Fruit fly (Drosophila melanogaster) whole organism, embryonic: Measurements from ENCODE around the gene Pcd.

Source experiments
- Abd-B ChIP-seq: fragments of 200-800 bp; sonication (Bioruptor generic); optimal IDR thresholded peaks from 2 replicates; lab custom pipeline; 2018; ENCODE audit warnings: missing biosample characterization, mild to moderate bottlenecking, missing genetic modification characterization, moderate library complexity
- Atf3 ChIP-seq: fragments of 200-800 bp; sonication (Bioruptor generic); optimal IDR thresholded peaks from 3 replicates; lab custom pipeline; 2016; ENCODE audit warnings: missing biosample characterization, missing genetic modification characterization
- Bgb ChIP-seq: fragments of 200-800 bp; sonication (Bioruptor generic); IDR thresholded peaks from 2 replicates; pipeline ENCODE4 v1.3.6; 2022; ENCODE audit warnings: missing biosample characterization, missing genetic modification characterization; ENCODE audit not compliant: partially characterized antibody
- BtbVII ChIP-seq: fragments of 200-800 bp; sonication (Bioruptor generic); optimal IDR thresholded peaks from 3 replicates; lab custom pipeline; 2017; ENCODE audit warnings: missing biosample characterization, mild to moderate bottlenecking, missing genetic modification characterization
- CG10274 ChIP-seq: fragments of 200-800 bp; sonication (Bioruptor generic); optimal IDR thresholded peaks from 3 replicates; lab custom pipeline; 2017; ENCODE audit warnings: missing biosample characterization, mild to moderate bottlenecking, missing genetic modification characterization
- CG10959 ChIP-seq: fragments of 200-800 bp; sonication (Bioruptor generic); IDR thresholded peaks from 2 replicates; pipeline ENCODE4 v1.3.6; 2022; ENCODE audit warnings: missing biosample characterization, missing genetic modification characterization
- CG10979 ChIP-seq: fragments of 200-800 bp; sonication (Bioruptor generic); optimal IDR thresholded peaks from 2 replicates; lab custom pipeline; 2018; ENCODE audit warnings: missing biosample characterization, mild to moderate bottlenecking, missing genetic modification characterization, moderate library complexity
- CG13287 ChIP-seq: fragments of 200-800 bp; sonication (Bioruptor generic); IDR thresholded peaks from 2 replicates; pipeline ENCODE4 v1.3.6; 2022; ENCODE audit warnings: missing biosample characterization, missing genetic modification characterization; ENCODE audit not compliant: partially characterized antibody
- CG13424 ChIP-seq: fragments of 200-800 bp; sonication (Bioruptor generic); optimal IDR thresholded peaks from 2 replicates; lab custom pipeline; 2019; ENCODE audit warnings: missing biosample characterization, mild to moderate bottlenecking, missing genetic modification characterization, moderate library complexity
- CG15269 ChIP-seq: fragments of 200-800 bp; sonication (Bioruptor generic); optimal IDR thresholded peaks from 2 replicates; lab custom pipeline; 2018; ENCODE audit warnings: missing biosample characterization, mild to moderate bottlenecking, missing genetic modification characterization, moderate library complexity
- CG17328 ChIP-seq: fragments of 200-800 bp; sonication (Bioruptor generic); IDR thresholded peaks from 2 replicates; pipeline ENCODE4 v1.3.6; 2022; ENCODE audit warnings: missing biosample characterization, missing genetic modification characterization
- CG17359 ChIP-seq: fragments of 200-800 bp; sonication (Bioruptor generic); optimal IDR thresholded peaks from 3 replicates; lab custom pipeline; 2018; ENCODE audit warnings: missing biosample characterization, mild to moderate bottlenecking, missing genetic modification characterization, moderate library complexity
- CG17568 ChIP-seq: fragments of 200-800 bp; sonication (Bioruptor generic); optimal IDR thresholded peaks from 2 replicates; lab custom pipeline; 2018; ENCODE audit warnings: missing biosample characterization, mild to moderate bottlenecking, missing genetic modification characterization, moderate library complexity
- CG2875 ChIP-seq: fragments of 200-800 bp; sonication (Bioruptor generic); optimal IDR thresholded peaks from 2 replicates; lab custom pipeline; 2017; ENCODE audit warnings: missing biosample characterization, mild to moderate bottlenecking, missing genetic modification characterization, missing genetic modification reagents
- CG3838 ChIP-seq: fragments of 200-800 bp; sonication (Bioruptor generic); optimal IDR thresholded peaks from 3 replicates; lab custom pipeline; 2016; ENCODE audit warnings: missing biosample characterization, missing genetic modification characterization
- CG6272 ChIP-seq: fragments of 200-800 bp; sonication (Bioruptor generic); IDR thresholded peaks from 2 replicates; pipeline ENCODE4 v1.3.6; 2022; ENCODE audit warnings: missing biosample characterization, missing genetic modification characterization
- CG6813 ChIP-seq: fragments of 200-800 bp; sonication (Bioruptor generic); optimal IDR thresholded peaks from 2 replicates; lab custom pipeline; 2017; ENCODE audit warnings: missing biosample characterization, missing genetic modification characterization, mild to moderate bottlenecking, moderate library complexity, missing genetic modification reagents
- Dp ChIP-seq: fragments of 200-800 bp; sonication (Bioruptor generic); optimal IDR thresholded peaks from 2 replicates; lab custom pipeline; 2018; ENCODE audit warnings: missing biosample characterization, mild to moderate bottlenecking, missing genetic modification characterization, moderate library complexity
- Fer1 ChIP-seq: fragments of 200-800 bp; sonication (Bioruptor generic); optimal IDR thresholded peaks from 2 replicates; lab custom pipeline; 2017; ENCODE audit warnings: missing biosample characterization, mild to moderate bottlenecking, missing genetic modification characterization
- HLH3B ChIP-seq: fragments of 200-800 bp; sonication (Bioruptor generic); IDR thresholded peaks from 2 replicates; pipeline ENCODE4 v1.3.6; 2022; ENCODE audit warnings: missing biosample characterization, missing genetic modification characterization
- Hand ChIP-seq: fragments of 200-800 bp; sonication (Bioruptor generic); optimal IDR thresholded peaks from 2 replicates; lab custom pipeline; 2017; ENCODE audit warnings: mild to moderate bottlenecking, missing biosample characterization, missing genetic modification reagents, missing genetic modification characterization
- Hey ChIP-seq: fragments of 200-800 bp; sonication (Bioruptor generic); optimal IDR thresholded peaks from 3 replicates; lab custom pipeline; 2018; ENCODE audit warnings: missing biosample characterization, mild to moderate bottlenecking, missing genetic modification characterization
- HmgZ ChIP-seq: fragments of 200-800 bp; sonication (Bioruptor generic); optimal IDR thresholded peaks from 2 replicates; lab custom pipeline; 2018; ENCODE audit warnings: missing biosample characterization, mild to moderate bottlenecking, missing genetic modification characterization
- Hr3 ChIP-seq: fragments of 200-800 bp; sonication (Bioruptor generic); optimal IDR thresholded peaks from 3 replicates; lab custom pipeline; 2016; ENCODE audit warnings: missing biosample characterization, missing genetic modification characterization
- Med ChIP-seq: fragments of 200-800 bp; sonication (Bioruptor generic); peaks from one replicate; lab custom pipeline; 2016; ENCODE audit warnings: missing biosample characterization, missing genetic modification characterization, mild to moderate bottlenecking, inconsistent platforms, moderate library complexity
- Nf-YC ChIP-seq: fragments of 200-800 bp; optimal IDR thresholded peaks from 3 replicates; lab custom pipeline; 2019; ENCODE audit warnings: missing biosample characterization, mild to moderate bottlenecking, missing genetic modification characterization, moderate library complexity
- Sin3A ChIP-seq: fragments of >200 bp; optimal IDR thresholded peaks from 2 replicates; lab custom pipeline; 2018
- Six4 ChIP-seq: fragments of 200-800 bp; sonication (Bioruptor generic); optimal IDR thresholded peaks from 2 replicates; lab custom pipeline; 2016; ENCODE audit warnings: missing biosample characterization, missing genetic modification characterization
- bbx ChIP-seq: fragments of 200-800 bp; sonication (Bioruptor generic); IDR thresholded peaks from 2 replicates; pipeline ENCODE4 v1.3.6; 2022; ENCODE audit warnings: missing biosample characterization, missing genetic modification characterization; ENCODE audit not compliant: partially characterized antibody
- bcd ChIP-seq: fragments of 200-800 bp; sonication (Bioruptor generic); optimal IDR thresholded peaks from 2 replicates; lab custom pipeline; 2017; ENCODE audit warnings: missing biosample characterization, mild to moderate bottlenecking, missing genetic modification characterization
- cg ChIP-seq: fragments of 200-800 bp; sonication (Bioruptor generic); optimal IDR thresholded peaks from 3 replicates; lab custom pipeline; 2019; ENCODE audit warnings: missing biosample characterization, mild to moderate bottlenecking, missing genetic modification characterization, moderate library complexity
- chinmo ChIP-seq: fragments of 200-800 bp; sonication (Bioruptor generic); IDR thresholded peaks from 4 replicates; pipeline ENCODE4 v1.3.6; 2022; ENCODE audit warnings: missing biosample characterization, missing genetic modification characterization; ENCODE audit not compliant: partially characterized antibody
- crc ChIP-seq: fragments of 200-800 bp; sonication (Bioruptor generic); optimal IDR thresholded peaks from 2 replicates; lab custom pipeline; 2016; ENCODE audit warnings: missing biosample characterization, missing genetic modification characterization
- ems ChIP-seq: fragments of 200-800 bp; sonication (Bioruptor generic); optimal IDR thresholded peaks from 3 replicates; lab custom pipeline; 2016; ENCODE audit warnings: missing biosample characterization, missing genetic modification characterization
- gce ChIP-seq: fragments of 200-800 bp; sonication (Bioruptor generic); IDR thresholded peaks from 3 replicates; pipeline ENCODE4 v1.3.6; 2022; ENCODE audit warnings: missing biosample characterization, missing genetic modification characterization
- gem ChIP-seq: fragments of 200-800 bp; sonication (Bioruptor generic); optimal IDR thresholded peaks from 2 replicates; lab custom pipeline; 2019; ENCODE audit warnings: missing biosample characterization, mild to moderate bottlenecking, missing genetic modification characterization, moderate library complexity
- grn ChIP-seq: fragments of 200-800 bp; sonication (Bioruptor generic); optimal IDR thresholded peaks from 3 replicates; lab custom pipeline; 2017; ENCODE audit warnings: missing biosample characterization, missing genetic modification characterization
- gsb-n ChIP-seq: fragments of 200-800 bp; sonication (Bioruptor generic); optimal IDR thresholded peaks from 3 replicates; lab custom pipeline; 2018; ENCODE audit warnings: missing biosample characterization, mild to moderate bottlenecking, missing genetic modification characterization
- her ChIP-seq: fragments of 200-800 bp; sonication (Bioruptor generic); optimal IDR thresholded peaks from 2 replicates; lab custom pipeline; 2016; ENCODE audit warnings: missing biosample characterization, missing genetic modification characterization
- kni ChIP-seq: fragments of 200-800 bp; sonication (Bioruptor generic); optimal IDR thresholded peaks from 3 replicates; lab custom pipeline; 2017; ENCODE audit warnings: mild to moderate bottlenecking, missing biosample characterization, missing genetic modification reagents, missing genetic modification characterization
- lbe ChIP-seq: fragments of 200-800 bp; sonication (Bioruptor generic); optimal IDR thresholded peaks from 2 replicates; lab custom pipeline; 2016; ENCODE audit warnings: missing biosample characterization, mild to moderate bottlenecking, missing genetic modification characterization
- mirr ChIP-seq: fragments of 200-800 bp; sonication (Bioruptor generic); optimal IDR thresholded peaks from 3 replicates; lab custom pipeline; 2018; ENCODE audit warnings: missing biosample characterization, mild to moderate bottlenecking, missing genetic modification characterization
- nerfin-1 ChIP-seq: fragments of 200-800 bp; sonication (Bioruptor generic); optimal IDR thresholded peaks from 3 replicates; lab custom pipeline; 2019; ENCODE audit warnings: missing biosample characterization, mild to moderate bottlenecking, missing genetic modification characterization, moderate library complexity
- otp ChIP-seq: fragments of 200-800 bp; sonication (Bioruptor generic); IDR thresholded peaks from 3 replicates; pipeline ENCODE4, ENCODE4 v1.3.6; 2022; ENCODE audit warnings: missing biosample characterization, missing genetic modification characterization
- rib ChIP-seq: fragments of 200-800 bp; sonication (Bioruptor generic); IDR thresholded peaks from 2 replicates; pipeline ENCODE4 v1.3.6; 2022; ENCODE audit warnings: missing biosample characterization, missing genetic modification characterization
- sd ChIP-seq: fragments of 200-800 bp; sonication (Bioruptor generic); optimal IDR thresholded peaks from 3 replicates; lab custom pipeline; 2018; ENCODE audit warnings: missing biosample characterization, mild to moderate bottlenecking, missing genetic modification characterization, moderate library complexity
- tna ChIP-seq: fragments of 200-800 bp; sonication (Bioruptor generic); IDR thresholded peaks from 2 replicates; pipeline ENCODE4 v1.3.6; 2022; ENCODE audit warnings: missing biosample characterization, missing genetic modification characterization; ENCODE audit not compliant: partially characterized antibody
- vfl ChIP-seq: fragments of 200-800 bp; sonication (Bioruptor generic); optimal IDR thresholded peaks from 2 replicates; lab custom pipeline; 2016; ENCODE audit warnings: missing biosample characterization, missing genetic modification characterization
- zen2 ChIP-seq: fragments of 200-800 bp; sonication (Bioruptor generic); IDR thresholded peaks from 3 replicates; pipeline ENCODE4 v1.3.6; 2022; ENCODE audit warnings: missing biosample characterization, missing genetic modification characterization; ENCODE audit not compliant: partially characterized antibody

Gene Pcd

dm6 chr3R:29771645-29772089 is 48.7 kb downstream of the Pcd start (continued):
- TF ChIP-seq CG13287 (GFP tag; lab: Robert Waterston, UW) = peak; percentile 68
- 0 out of 2 replicates have a peak, but pooled peaks have one; percentile 12 for TF ChIP-seq CG17328 (GFP tag; lab: Robert Waterston, UW)
- peak; percentile 65 for TF ChIP-seq Hand (GFP tag; lab: Kevin White, UChicago)
- peak; percentile 77 for TF ChIP-seq cg (GFP tag; lab: Kevin White, UChicago)
- peak; percentile 15 for TF ChIP-seq lbe (GFP tag; lab: Kevin White, UChicago)
- peak; percentile 13 for TF ChIP-seq HmgZ (tag; lab: Kevin White, UChicago)
- no peak for TF ChIP-seq Hr3
- TF ChIP-seq BtbVII (GFP tag; lab: Kevin White, UChicago) = peak; percentile 6
- TF ChIP-seq crc (GFP tag; lab: Kevin White, UChicago) = no peak
- no peak for TF ChIP-seq gem (tag; lab: Kevin White, UChicago)
- peak; percentile 11 for TF ChIP-seq Atf3 (GFP tag; lab: Kevin White, UChicago)
- TF ChIP-seq CG6813 = peak; percentile 53
- TF ChIP-seq grn (GFP tag; lab: Kevin White, UChicago) = peak; percentile 86
- TF ChIP-seq Abd-B (GFP tag; lab: Kevin White, UChicago) = no peak
- TF ChIP-seq ems = no peak
- TF ChIP-seq Six4 (GFP tag; lab: Kevin White, UChicago) = no peak
- TF ChIP-seq Fer1 (GFP tag; lab: Kevin White, UChicago) = peak; percentile 44
- no peak for TF ChIP-seq CG10979 (tag; lab: Kevin White, UChicago)
- peak; percentile 80 for TF ChIP-seq bbx (GFP tag; lab: Robert Waterston, UW)
- TF ChIP-seq kni (GFP tag; lab: Kevin White, UChicago) = peak; percentile 76
- TF ChIP-seq nerfin-1 (tag; lab: Kevin White, UChicago) = peak; percentile 74
- TF ChIP-seq gsb-n (tag; lab: Kevin White, UChicago) = peak; percentile 18
- peak; percentile 99 for TF ChIP-seq chinmo (GFP tag; lab: Robert Waterston, UW)
- no peak for TF ChIP-seq Sin3A (lab: Kevin White, UChicago)
- TF ChIP-seq CG15269 (tag; lab: Kevin White, UChicago) = peak; percentile 24
- peak; percentile 16 for TF ChIP-seq Hey (tag; lab: Kevin White, UChicago)
- peak; percentile 38 for TF ChIP-seq CG17568 (GFP tag; lab: Kevin White, UChicago)
- peak; percentile 62; the same call in 1 of the 2 replicates for TF ChIP-seq tna (GFP tag; lab: Robert Waterston, UW)
- peak; percentile 95 for TF ChIP-seq sd (tag; lab: Kevin White, UChicago)
- TF ChIP-seq gce (GFP tag; lab: Robert Waterston, UW) = 0 out of 3 replicates have a peak, but pooled peaks have one; percentile 38
- TF ChIP-seq otp (GFP tag; lab: Robert Waterston, UW) = peak; percentile 9; the same call in 1 of the 3 replicates
- no peak for TF ChIP-seq vfl (GFP tag; lab: Kevin White, UChicago)
- no peak for TF ChIP-seq bcd (GFP tag; lab: Kevin White, UChicago)
- TF ChIP-seq Med = peak; percentile 69
- peak; percentile 6 for TF ChIP-seq Nf-YC (tag; lab: Kevin White, UChicago)
- peak; percentile 82; the same call in 1 of the 2 replicates for TF ChIP-seq Bgb (GFP tag; lab: Robert Waterston, UW)
- no peak for TF ChIP-seq CG10274 (GFP tag; lab: Kevin White, UChicago)
- TF ChIP-seq CG2875 (GFP tag; lab: Kevin White, UChicago) = peak; percentile 45
- TF ChIP-seq CG10959 (GFP tag; lab: Robert Waterston, UW) = no peak
- TF ChIP-seq rib = 0 out of 2 replicates have a peak, but pooled peaks have one; percentile 33
- TF ChIP-seq Dp = peak; percentile 57
- peak; percentile 91; the same call in 2 of the 3 replicates for TF ChIP-seq zen2 (GFP tag; lab: Robert Waterston, UW)
- TF ChIP-seq CG6272 (GFP tag; lab: Robert Waterston, UW) = no peak
- TF ChIP-seq CG17359 = no peak
- TF ChIP-seq her (GFP tag; lab: Kevin White, UChicago) = peak; percentile 46
- no peak for TF ChIP-seq CG13424 (tag; lab: Kevin White, UChicago)
- peak; percentile 30 for TF ChIP-seq mirr
- peak; percentile 30; the same call in 1 of the 2 replicates for TF ChIP-seq HLH3B (GFP tag; lab: Robert Waterston, UW)
- TF ChIP-seq CG3838 = peak; percentile 85
